Worm (Caenorhabditis elegans) whole organism, mixed stage, embryonic: ENCODE measurements around the gene col-145.

Experiments used
- ces-1 ChIP-seq: fragments of 150-350 bp; optimal IDR thresholded peaks from 2 replicates; lab custom pipeline; 2014; ENCODE audit warnings: missing biosample characterization, missing genetic modification reagents, missing genetic modification characterization
- elt-1 ChIP-seq: sonication (generic microtip); optimal IDR thresholded peaks from 2 replicates; lab custom pipeline; 2017; ENCODE audit warnings: missing genetic modification characterization, mild to moderate bottlenecking, missing compliant biosample characterization, antibody characterized with exemption, moderate library complexity, borderline replicate concordance; ENCODE audit not compliant: insufficient read depth
- mab-5 ChIP-seq: fragments of 150-350 bp; optimal IDR thresholded peaks from 2 replicates; lab custom pipeline; 2014; ENCODE audit warnings: missing biosample characterization, missing genetic modification characterization
- mls-2 ChIP-seq: sonication (generic microtip); optimal IDR thresholded peaks from 2 replicates; lab custom pipeline; 2016; ENCODE audit warnings: mild to moderate bottlenecking, missing genetic modification characterization, moderate library complexity, missing compliant biosample characterization
- nhr-2 ChIP-seq: fragments of 150-350 bp; optimal IDR thresholded peaks from 2 replicates; lab custom pipeline; 2014; ENCODE audit warnings: missing biosample characterization, missing genetic modification characterization
- nhr-28 ChIP-seq: fragments of 150-350 bp; optimal IDR thresholded peaks from 2 replicates; lab custom pipeline; 2014; ENCODE audit warnings: missing biosample characterization, missing genetic modification characterization
- nhr-76 ChIP-seq: sonication (generic microtip); optimal IDR thresholded peaks from 2 replicates; lab custom pipeline; 2017; ENCODE audit warnings: missing biosample characterization, missing genetic modification characterization
- pha-4 ChIP-seq: fragments of 150-350 bp; optimal IDR thresholded peaks from 2 replicates; lab custom pipeline; 2018; ENCODE audit warnings: missing biosample characterization, missing genetic modification reagents, missing genetic modification characterization
- snpc-4 ChIP-seq: fragments of 150-350 bp; optimal IDR thresholded peaks from 2 replicates; lab custom pipeline; 2014; ENCODE audit warnings: missing biosample characterization, missing genetic modification characterization
- tbx-8 ChIP-seq: fragments of 200-800 bp; sonication (Bioruptor generic); optimal IDR thresholded peaks from 2 replicates; lab custom pipeline; 2018; ENCODE audit warnings: mild to moderate bottlenecking, missing genetic modification characterization, moderate library complexity, missing compliant biosample characterization
- unc-62 ChIP-seq: fragments of 150-350 bp; optimal IDR thresholded peaks from 2 replicates; lab custom pipeline; 2014; ENCODE audit warnings: missing biosample characterization, missing genetic modification reagents, missing genetic modification characterization

DNA sequence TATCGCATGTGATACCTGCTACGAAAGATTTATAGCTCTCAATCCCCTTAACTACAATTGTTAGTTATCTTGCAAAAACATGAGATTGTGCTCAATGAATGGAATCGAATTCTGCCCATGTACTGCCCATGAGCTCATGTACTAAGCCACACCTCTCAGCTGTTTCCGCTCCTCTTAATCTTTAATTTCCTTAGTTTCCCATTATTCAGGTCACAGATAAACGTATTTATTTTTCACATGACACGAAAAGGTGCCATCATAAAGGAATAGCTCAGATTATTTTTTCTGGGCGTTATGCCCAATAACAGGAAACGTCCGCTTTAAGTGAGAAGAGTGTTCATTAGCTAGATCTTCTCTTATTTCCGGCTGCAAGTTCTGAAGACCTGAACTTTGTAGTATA is 23.2 kb upstream of the col-145 start:
- TF ChIP-seq elt-1 (tag; lab: Kevin White, UChicago) (no peak), ces-1 (GFP tag; lab: Kevin White, UChicago) (no peak), nhr-28 (tag; lab: Kevin White, UChicago) (no peak), snpc-4 (tag; lab: Kevin White, UChicago) (no peak), nhr-2 (tag; lab: Kevin White, UChicago) (no peak), nhr-76 (tag; lab: Kevin White, UChicago) (no peak), pha-4 (no peak), tbx-8 (no peak), unc-62 (GFP tag; lab: Kevin White, UChicago) (no peak), mab-5 (tag; lab: Kevin White, UChicago) (no peak), mls-2 (tag; lab: Kevin White, UChicago) (no peak)
